Fruit fly (Drosophila melanogaster) whole organism, adult: Measurements from ENCODE around the gene CycT.

Source experiments
- CG11617 ChIP-seq: fragments of 200-800 bp; sonication (Bioruptor generic); optimal IDR thresholded peaks from 2 replicates; lab custom pipeline; 2017; ENCODE audit warnings: mild to moderate bottlenecking, missing biosample characterization, missing genetic modification reagents, missing genetic modification characterization
- CG12768 ChIP-seq: fragments of 200-800 bp; sonication (Bioruptor generic); optimal IDR thresholded peaks from 2 replicates; lab custom pipeline; 2017; ENCODE audit warnings: missing biosample characterization, missing genetic modification characterization, mild to moderate bottlenecking, moderate library complexity, missing genetic modification reagents
- CG14711 ChIP-seq: fragments of 200-800 bp; sonication (Bioruptor generic); optimal IDR thresholded peaks from 2 replicates; lab custom pipeline; 2018; ENCODE audit warnings: missing biosample characterization, mild to moderate bottlenecking, missing genetic modification characterization, moderate library complexity
- CG1620 ChIP-seq: fragments of 200-800 bp; sonication (Bioruptor generic); optimal IDR thresholded peaks from 2 replicates; lab custom pipeline; 2016; ENCODE audit warnings: missing biosample characterization, missing genetic modification characterization
- CG33017 ChIP-seq: fragments of 200-800 bp; sonication (Bioruptor generic); optimal IDR thresholded peaks from 2 replicates; lab custom pipeline; 2018; ENCODE audit warnings: missing biosample characterization, mild to moderate bottlenecking, missing genetic modification characterization, moderate library complexity
- CG5204 ChIP-seq: fragments of 200-800 bp; sonication (Bioruptor generic); optimal IDR thresholded peaks from 2 replicates; lab custom pipeline; 2016; ENCODE audit warnings: missing biosample characterization, missing genetic modification characterization
- CG7045 ChIP-seq: fragments of 200-800 bp; sonication (Bioruptor generic); optimal IDR thresholded peaks from 2 replicates; lab custom pipeline; 2017; ENCODE audit warnings: missing biosample characterization, mild to moderate bottlenecking, missing genetic modification characterization
- CG7101 ChIP-seq: fragments of 200-800 bp; sonication (Bioruptor generic); optimal IDR thresholded peaks from 2 replicates; lab custom pipeline; 2018; ENCODE audit warnings: missing biosample characterization, mild to moderate bottlenecking, missing genetic modification characterization, moderate library complexity
- Clk ChIP-seq: fragments of 200-800 bp; sonication (Bioruptor generic); optimal IDR thresholded peaks from 2 replicates; lab custom pipeline; 2017; ENCODE audit warnings: missing biosample characterization, missing genetic modification characterization
- Crg-1 ChIP-seq: fragments of 200-800 bp; sonication (Bioruptor generic); optimal IDR thresholded peaks from 2 replicates; lab custom pipeline; 2016; ENCODE audit warnings: missing biosample characterization, missing genetic modification characterization
- Hr96 ChIP-seq: fragments of 200-800 bp; sonication (Bioruptor generic); optimal IDR thresholded peaks from 2 replicates; lab custom pipeline; 2016; ENCODE audit warnings: missing biosample characterization, missing genetic modification characterization
- Mnt ChIP-seq: fragments of 200-800 bp; sonication (Bioruptor generic); optimal IDR thresholded peaks from 2 replicates; lab custom pipeline; 2016; ENCODE audit warnings: missing biosample characterization, mild to moderate bottlenecking, missing genetic modification characterization
- bab1 ChIP-seq: fragments of 200-800 bp; sonication (Bioruptor generic); optimal IDR thresholded peaks from 3 replicates; lab custom pipeline; 2019; ENCODE audit warnings: missing biosample characterization, mild to moderate bottlenecking, missing genetic modification characterization, moderate library complexity
- cic ChIP-seq: fragments of 200-800 bp; sonication (Bioruptor generic); optimal IDR thresholded peaks from 2 replicates; lab custom pipeline; 2017; ENCODE audit warnings: missing biosample characterization, mild to moderate bottlenecking, missing genetic modification characterization, moderate library complexity
- cnc ChIP-seq, 2 experiments: fragments of >200 bp; optimal IDR thresholded peaks; 2 replicates each; lab custom pipeline; 2017
- kay ChIP-seq: fragments of 200-800 bp; sonication (Bioruptor generic); peaks from one replicate; lab custom pipeline; 2016; ENCODE audit warnings: missing biosample characterization, missing genetic modification characterization, borderline replicate concordance
- ovo ChIP-seq: fragments of 200-800 bp; sonication (Bioruptor generic); optimal IDR thresholded peaks from 2 replicates; lab custom pipeline; 2016; ENCODE audit warnings: missing biosample characterization, missing genetic modification characterization
- pad ChIP-seq: fragments of 200-800 bp; sonication (Bioruptor generic); optimal IDR thresholded peaks from 3 replicates; lab custom pipeline; 2017; ENCODE audit warnings: missing biosample characterization, missing genetic modification characterization, mild to moderate bottlenecking, moderate library complexity, missing genetic modification reagents
- tj ChIP-seq: fragments of 200-800 bp; sonication (Bioruptor generic); optimal IDR thresholded peaks from 3 replicates; lab custom pipeline; 2017; ENCODE audit warnings: missing biosample characterization, mild to moderate bottlenecking, missing genetic modification characterization, moderate library complexity
- toe ChIP-seq: fragments of 200-800 bp; sonication (Bioruptor generic); optimal IDR thresholded peaks from 2 replicates; lab custom pipeline; 2016; ENCODE audit warnings: missing biosample characterization, missing genetic modification characterization

Gene CycT

dm6 chr3L:17557215-17557904, at the start of gene CycT:
Gene CycT, minus strand, starts transcription at chr3L:17557788.
- TF ChIP-seq pad (GFP tag; lab: Kevin White, UChicago): peak; percentile 75
- TF ChIP-seq Crg-1 (GFP tag; lab: Kevin White, UChicago): peak; percentile 20
- no peak for TF ChIP-seq kay (GFP tag; lab: Kevin White, UChicago)
- TF ChIP-seq Mnt (GFP tag; lab: Kevin White, UChicago): peak; percentile 49
- peak; percentile 69 for TF ChIP-seq ovo (GFP tag; lab: Kevin White, UChicago)
- TF ChIP-seq CG1620 (GFP tag; lab: Kevin White, UChicago): no peak
- TF ChIP-seq CG7045: peak; percentile 68
- peak; percentile 66 for TF ChIP-seq CG7101
- TF ChIP-seq tj (GFP tag; lab: Kevin White, UChicago): peak; percentile 82
- peak; percentile 85 for TF ChIP-seq CG11617 (GFP tag; lab: Kevin White, UChicago)
- TF ChIP-seq CG12768 (GFP tag; lab: Kevin White, UChicago): peak; percentile 78
- TF ChIP-seq CG5204 (GFP tag; lab: Kevin White, UChicago): no peak
- TF ChIP-seq Hr96 (GFP tag; lab: Kevin White, UChicago): no peak
- TF ChIP-seq cic (GFP tag; lab: Kevin White, UChicago): peak; percentile 75
- peak; percentile 25 for TF ChIP-seq CG14711 (tag; lab: Kevin White, UChicago)
- peak; percentile 72 for TF ChIP-seq bab1 (GFP tag; lab: Kevin White, UChicago)
- TF ChIP-seq CG33017 (tag; lab: Kevin White, UChicago): peak; percentile 62
- peak; percentile 10 for TF ChIP-seq Clk

dm6 chr3L:17606629-17607287, 49.2 kb upstream of the CycT start:
- TF ChIP-seq Hr96 (GFP tag; lab: Kevin White, UChicago): no peak
- no peak for TF ChIP-seq CG1620 (GFP tag; lab: Kevin White, UChicago)
- TF ChIP-seq bab1 (GFP tag; lab: Kevin White, UChicago): peak; percentile 14
- TF ChIP-seq Mnt (GFP tag; lab: Kevin White, UChicago): peak; percentile 35
- TF ChIP-seq Clk: no peak
- TF ChIP-seq CG7045: no peak
- TF ChIP-seq cnc (optimal IDR thresholded peaks at IDR 0.05; lab: Kevin White, UChicago): no peak
- peak; percentile 79 for TF ChIP-seq cic (GFP tag; lab: Kevin White, UChicago)
- TF ChIP-seq CG5204 (GFP tag; lab: Kevin White, UChicago): no peak
- peak; percentile 25 for TF ChIP-seq CG11617 (GFP tag; lab: Kevin White, UChicago)
- peak; percentile 80 for TF ChIP-seq tj (GFP tag; lab: Kevin White, UChicago)
- no peak for TF ChIP-seq CG14711 (tag; lab: Kevin White, UChicago)
- TF ChIP-seq CG12768 (GFP tag; lab: Kevin White, UChicago): peak; percentile 58
- TF ChIP-seq Crg-1 (GFP tag; lab: Kevin White, UChicago): no peak
- TF ChIP-seq pad (GFP tag; lab: Kevin White, UChicago): no peak
- peak; percentile 90 for TF ChIP-seq kay (GFP tag; lab: Kevin White, UChicago)
- peak; percentile 21 for TF ChIP-seq ovo (GFP tag; lab: Kevin White, UChicago)
- peak; percentile 32 for TF ChIP-seq CG7101
- TF ChIP-seq toe (GFP tag; lab: Kevin White, UChicago): no peak
- TF ChIP-seq CG33017 (tag; lab: Kevin White, UChicago): peak; percentile 29

dm6 chr3L:17604891-17605290, 47.3 kb upstream of the CycT start:
- TF ChIP-seq CG33017 (tag; lab: Kevin White, UChicago) (no peak), Clk (no peak)

- TF ChIP-seq CG12768 (GFP tag; lab: Kevin White, UChicago) (peak; percentile 85), kay (GFP tag; lab: Kevin White, UChicago) (peak; percentile 83), CG1620 (GFP tag; lab: Kevin White, UChicago) (no peak), CG11617 (GFP tag; lab: Kevin White, UChicago) (peak; percentile 18), Mnt (GFP tag; lab: Kevin White, UChicago) (peak; percentile 53), CG33017 (tag; lab: Kevin White, UChicago) (peak; percentile 49), CG7045 (peak; percentile 55), tj (GFP tag; lab: Kevin White, UChicago) (peak; percentile 31), bab1 (GFP tag; lab: Kevin White, UChicago) (no peak), pad (GFP tag; lab: Kevin White, UChicago) (peak; percentile 12), Crg-1 (GFP tag; lab: Kevin White, UChicago) (no peak), Clk (no peak), cic (GFP tag; lab: Kevin White, UChicago) (peak; percentile 96), CG14711 (tag; lab: Kevin White, UChicago) (peak; percentile 40), cnc (optimal IDR thresholded peaks at IDR 0.05; lab: Kevin White, UChicago) (no peak), toe (GFP tag; lab: Kevin White, UChicago) (no peak), Hr96 (GFP tag; lab: Kevin White, UChicago) (no peak), CG5204 (GFP tag; lab: Kevin White, UChicago) (no peak), ovo (GFP tag; lab: Kevin White, UChicago) (peak; percentile 79), CG7101 (peak; percentile 63)
Observed at dm6 chr3L:17603528-17604414, 46.2 kb upstream of the CycT start.
